Fruit fly (Drosophila melanogaster) whole organism, embryonic: ENCODE measurements around the gene SmD1.

Experiments used
- CG6689 ChIP-seq: fragments of 200-800 bp; sonication (Bioruptor generic); IDR thresholded peaks from 2 replicates; pipeline ENCODE4 v1.3.6; 2022; ENCODE audit warnings: missing biosample characterization, missing genetic modification characterization
- NFAT ChIP-seq: fragments of 200-800 bp; sonication (Bioruptor generic); IDR thresholded peaks from 2 replicates; pipeline ENCODE4 v1.3.6; 2022; ENCODE audit warnings: missing biosample characterization, missing genetic modification characterization
- pan ChIP-seq, 4 experiments: fragments of >200 bp in 3 of 4; fragments of 200-800 bp in 1 of 4; sonication (Bioruptor generic) in 1 of 4; optimal IDR thresholded peaks in 3 of 4; IDR thresholded peaks in 1 of 4; 2 replicates each; pipeline versions ENCODE4 v1.3.6 to Lab custom; 2017 to 2022; ENCODE audit warnings: missing biosample characterization in 2 of 4, missing genetic modification characterization in 2 of 4, mixed read lengths in 1 of 4

DNA sequence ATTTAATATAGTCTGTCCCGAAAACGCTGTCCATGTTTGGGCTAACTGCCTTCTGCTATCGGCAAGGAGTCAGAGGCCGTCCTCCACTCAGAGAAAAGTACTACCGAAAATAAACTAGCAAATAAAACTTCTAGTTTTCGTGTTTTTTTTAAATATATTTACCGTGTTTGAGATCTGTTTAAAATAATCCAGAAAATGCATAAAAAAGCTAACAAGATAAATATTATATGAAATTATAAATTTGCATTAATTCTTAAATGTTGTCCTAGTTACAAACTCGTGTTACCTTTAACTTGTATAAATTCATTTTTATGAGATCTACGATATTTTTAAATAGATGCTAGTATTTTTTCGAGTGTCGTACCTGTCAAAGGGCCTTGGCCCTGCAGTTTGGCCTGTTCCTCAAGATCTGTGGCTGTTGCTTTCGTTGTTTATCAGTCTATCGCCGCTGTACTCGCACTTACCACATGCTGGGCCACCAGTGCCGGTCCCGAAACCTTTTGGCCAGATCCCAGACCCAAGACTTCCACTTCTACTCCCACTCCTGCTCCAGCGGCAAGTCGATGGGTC, 30.9 kb downstream of the SmD1 start:
- TF ChIP-seq NFAT (GFP tag; lab: Robert Waterston, UW) (no peak), pan (optimal IDR thresholded peaks at IDR 0.05; lab: Kevin White, UChicago) (no peak), pan (GFP tag; optimal IDR thresholded peaks at IDR 0.05 in 1 of 2, IDR thresholded peaks at IDR 0.05 in 1 of 2) (no peak), CG6689 (peak; percentile 10; the same call in 1 of the 2 replicates)
